Worm (Caenorhabditis elegans) whole organism, midembryonic: ENCODE measurements around the gene T04C12.7.

Experiments
- T22C8.4 ChIP-seq: fragments of 200-800 bp; sonication (Bioruptor generic); IDR thresholded peaks from 2 replicates; pipeline ENCODE4 v1.3.6; 2022; ENCODE audit warnings: missing genetic modification characterization, missing compliant biosample characterization
- flt-1 ChIP-seq: fragments of 200-800 bp; sonication (Bioruptor generic); IDR thresholded peaks from 2 replicates; pipeline ENCODE4 v1.3.6; 2022; ENCODE audit warnings: missing genetic modification characterization, missing compliant biosample characterization

- TF ChIP-seq T22C8.4 (no peak), flt-1 (no peak)
Observed at ce11 chrV:11012419-11012818, 41.5 kb upstream of the T04C12.7 start, which contains the start of gene C13G3.1.
